Fruit fly (Drosophila melanogaster): ENCODE measurements around the gene fy.

The fy gene

DNA sequence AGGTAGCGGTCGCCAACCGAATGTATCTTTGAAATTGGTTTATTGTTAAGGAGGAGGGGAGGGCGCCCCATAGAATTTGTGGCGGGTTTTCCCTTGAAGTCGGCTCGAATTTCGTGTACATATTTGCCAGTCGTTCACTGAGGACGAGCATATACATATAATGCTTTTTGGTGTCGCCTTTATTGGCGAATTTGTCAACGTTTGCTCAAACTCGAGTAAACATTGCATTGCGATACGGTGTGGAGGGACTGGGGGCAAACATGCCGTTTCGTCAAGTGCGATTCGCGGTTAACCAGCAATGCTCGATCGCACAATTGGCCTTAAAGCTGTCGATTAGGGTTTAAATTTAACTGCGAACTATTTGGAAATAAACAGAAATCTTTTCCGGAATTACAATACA is 14.5 kb upstream of the fy start:
- 0 out of 3 replicates have a peak, but pooled peaks have one; percentile 8 for TF ChIP-seq CG2199 (GFP tag; IDR thresholded peaks at IDR 0.05)
- no peak for TF ChIP-seq HHEX (GFP tag; optimal IDR thresholded peaks at IDR 0.05)

DNA sequence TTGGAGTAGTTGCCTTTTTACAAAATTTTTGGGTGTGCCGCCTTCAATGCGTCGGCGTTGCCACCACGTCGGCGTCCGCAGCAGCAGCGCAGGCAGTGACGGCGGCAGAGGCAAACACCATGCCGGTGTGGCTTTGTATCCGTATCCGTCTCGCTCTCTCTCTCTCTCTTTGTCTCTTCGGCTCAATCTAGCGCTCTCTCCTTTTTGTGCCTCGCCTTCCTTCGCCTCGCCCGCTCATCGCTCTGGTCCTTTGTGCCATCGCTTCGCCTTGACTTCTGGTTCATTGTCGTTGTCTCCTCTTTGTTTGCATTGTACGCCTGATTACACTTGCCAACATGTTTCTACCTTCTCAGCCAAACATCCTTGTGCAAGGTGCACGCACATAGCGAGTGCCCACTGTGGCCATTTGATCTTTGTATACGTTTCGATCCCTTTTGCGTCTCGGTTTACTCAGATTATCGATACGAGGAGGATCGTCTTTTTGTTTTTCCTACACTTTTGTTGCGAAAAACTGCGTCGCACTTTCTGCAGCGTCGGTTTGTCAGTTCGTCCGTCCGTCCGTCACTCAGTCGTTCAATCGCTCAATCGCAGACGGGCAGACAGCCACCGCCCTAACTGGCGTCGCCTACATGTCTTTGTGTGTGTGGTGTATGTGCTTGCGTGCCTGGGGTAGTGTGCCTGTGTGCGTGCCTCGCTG is 13.4 kb upstream of the fy start:
- peak; percentile 35 for TF ChIP-seq CrebB (tag; optimal IDR thresholded peaks at IDR 0.05)
- TF ChIP-seq CG4424 (GFP tag; optimal IDR thresholded peaks at IDR 0.05): no peak
- peak; percentile 4 for TF ChIP-seq CG6813 (GFP tag; optimal IDR thresholded peaks at IDR 0.05)
- TF ChIP-seq CG3281 (GFP tag; optimal IDR thresholded peaks at IDR 0.05): no peak
- no peak for TF ChIP-seq GATAe (GFP tag; conservative IDR thresholded peaks at IDR 0.05)
- TF ChIP-seq Dfd (GFP tag; optimal IDR thresholded peaks at IDR 0.05): no peak
- peak; percentile 2 for TF ChIP-seq nerfin-1 (tag; optimal IDR thresholded peaks at IDR 0.05)
- TF ChIP-seq sima (GFP tag; optimal IDR thresholded peaks at IDR 0.05): no peak
- no peak for TF ChIP-seq Mes4 (GFP tag; optimal IDR thresholded peaks at IDR 0.05)
- TF ChIP-seq CG16863 (GFP tag; optimal IDR thresholded peaks at IDR 0.05): no peak
- no peak for TF ChIP-seq CG7839 (tag; optimal IDR thresholded peaks at IDR 0.05)
- peak; percentile 26 for TF ChIP-seq CG10543 (GFP tag; optimal IDR thresholded peaks at IDR 0.05)
- TF ChIP-seq p53 (GFP tag; optimal IDR thresholded peaks at IDR 0.05): no peak
- TF ChIP-seq trh (GFP tag; optimal IDR thresholded peaks at IDR 0.05): no peak
- TF ChIP-seq CG9609 (GFP tag; optimal IDR thresholded peaks at IDR 0.05): peak; percentile 25
- TF ChIP-seq Asciz (GFP tag; optimal IDR thresholded peaks at IDR 0.05): no peak
- TF ChIP-seq CG13296 (GFP tag; optimal IDR thresholded peaks at IDR 0.05): no peak
- no peak for TF ChIP-seq CG7786 (GFP tag; optimal IDR thresholded peaks at IDR 0.05)
- TF ChIP-seq HLH54F (GFP tag; optimal IDR thresholded peaks at IDR 0.05): no peak
- no peak for TF ChIP-seq Stat92E (GFP tag; optimal IDR thresholded peaks at IDR 0.05)
- TF ChIP-seq fd96Cb (tag; optimal IDR thresholded peaks at IDR 0.05): no peak
- TF ChIP-seq CG9817 (tag; optimal IDR thresholded peaks at IDR 0.05): no peak
- peak; percentile 4 for TF ChIP-seq Ets97D (GFP tag; optimal IDR thresholded peaks at IDR 0.05)
- TF ChIP-seq tup (GFP tag; optimal IDR thresholded peaks at IDR 0.05): no peak
- no peak for TF ChIP-seq pan (optimal IDR thresholded peaks at IDR 0.05)
- peak in 1 of 2 experiments; percentile 25 for TF ChIP-seq pan (GFP tag; optimal IDR thresholded peaks at IDR 0.05 in 1 of 2, IDR thresholded peaks at IDR 0.05 in 1 of 2)
- no peak for TF ChIP-seq CG14050 (GFP tag; IDR thresholded peaks at IDR 0.05)
- no peak for TF ChIP-seq CG34376 (GFP tag; optimal IDR thresholded peaks at IDR 0.05)
- no peak for TF ChIP-seq CG14441 (GFP tag; IDR thresholded peaks at IDR 0.05)
- TF ChIP-seq Xrp1 (GFP tag; IDR thresholded peaks at IDR 0.05): peak; percentile 36; the same call in 1 of the 2 replicates
- no peak for TF ChIP-seq CG18619 (GFP tag; optimal IDR thresholded peaks at IDR 0.05)
- TF ChIP-seq Gug (GFP tag; IDR thresholded peaks at IDR 0.05): no peak
- TF ChIP-seq CG14710 (tag; optimal IDR thresholded peaks at IDR 0.05): no peak
- no peak for TF ChIP-seq Spps (tag; optimal IDR thresholded peaks at IDR 0.05)
- peak; percentile 7 for TF ChIP-seq twi (tag; optimal IDR thresholded peaks at IDR 0.05)
- TF ChIP-seq MTF-1 (GFP tag; optimal IDR thresholded peaks at IDR 0.05; ENCODE audit: borderline replicate concordance): no peak
- no peak for TF ChIP-seq Oaz (GFP tag; IDR thresholded peaks at IDR 0.05)
- TF ChIP-seq CG11560 (tag; IDR thresholded peaks at IDR 0.05): no peak
- TF ChIP-seq CG17328 (GFP tag; IDR thresholded peaks at IDR 0.05): no peak
- peak; percentile 2 for TF ChIP-seq zfh2 (GFP tag; optimal IDR thresholded peaks at IDR 0.05)
- no peak for TF ChIP-seq Nf-YB (GFP tag; optimal IDR thresholded peaks at IDR 0.05)
- no peak for TF ChIP-seq CG4707 (GFP tag; optimal IDR thresholded peaks at IDR 0.05)
- TF ChIP-seq CG30403 (GFP tag; optimal IDR thresholded peaks at IDR 0.05): no peak
- peak; percentile 39 for TF ChIP-seq zen (tag; optimal IDR thresholded peaks at IDR 0.05)
- TF ChIP-seq CG1792 (GFP tag; optimal IDR thresholded peaks at IDR 0.05): no peak
- no peak for TF ChIP-seq nau (GFP tag; optimal IDR thresholded peaks at IDR 0.05)
